Worm (Caenorhabditis elegans) whole organism, L4/young adult: ENCODE measurements around the gene cey-4.

Experiments
- W03F9.2 ChIP-seq: fragments of 150-350 bp; optimal IDR thresholded peaks from 2 replicates; lab custom pipeline; 2014; ENCODE audit warnings: missing biosample characterization, missing genetic modification characterization
- him-1 ChIP-seq: sonication (generic microtip); optimal IDR thresholded peaks from 2 replicates; lab custom pipeline; 2016; ENCODE audit warnings: missing genotype, missing genetic modification reagents, missing genetic modification characterization, missing compliant biosample characterization

DNA sequence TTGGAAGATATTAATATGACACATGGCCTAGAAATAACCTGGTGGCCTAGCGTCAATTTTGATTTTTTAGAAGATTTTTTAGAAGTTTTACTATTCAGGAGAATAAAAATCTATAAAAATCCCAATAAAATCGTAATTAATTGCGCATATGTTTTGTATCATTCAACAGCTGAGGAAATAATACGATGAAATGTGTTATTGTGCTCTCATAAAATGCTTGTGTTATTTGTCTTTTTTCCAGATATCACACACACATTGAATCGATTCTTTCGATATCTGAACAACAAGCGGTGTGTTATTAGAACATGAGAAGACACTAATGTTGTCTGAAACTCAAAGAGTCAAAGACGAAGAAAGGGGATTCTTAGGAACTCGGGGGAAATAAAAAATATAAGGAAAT lies 43.4 kb downstream of the cey-4 start:
- TF ChIP-seq him-1, result no peak
- no peak for TF ChIP-seq W03F9.2 (tag; lab: Kevin White, UChicago)
